Worm (Caenorhabditis elegans) whole organism, L1 larva: ENCODE data around the gene znf-706.

Experiments used
- C04F5.9 ChIP-seq: sonication (generic microtip); optimal IDR thresholded peaks from 2 replicates; lab custom pipeline; 2016; ENCODE audit warnings: missing genetic modification characterization, missing compliant biosample characterization
- F16B12.6 ChIP-seq: fragments of 150-350 bp; optimal IDR thresholded peaks from 2 replicates; lab custom pipeline; 2014; ENCODE audit warnings: missing biosample characterization, missing genetic modification characterization
- alr-1 ChIP-seq: fragments of 200-800 bp; sonication (Bioruptor generic); optimal IDR thresholded peaks from 2 replicates; lab custom pipeline; 2018; ENCODE audit warnings: borderline replicate concordance, mild to moderate bottlenecking, missing genetic modification characterization, missing compliant biosample characterization
- blmp-1 ChIP-seq: fragments of 150-350 bp; optimal IDR thresholded peaks from 2 replicates; lab custom pipeline; 2014; ENCODE audit warnings: missing biosample characterization, missing genetic modification characterization
- ceh-63 ChIP-seq: fragments of 200-800 bp; sonication (Bioruptor generic); optimal IDR thresholded peaks from 2 replicates; lab custom pipeline; 2018; ENCODE audit warnings: mild to moderate bottlenecking, missing genetic modification characterization, missing compliant biosample characterization
- ceh-8 ChIP-seq: fragments of 200-800 bp; sonication (Bioruptor generic); optimal IDR thresholded peaks from 2 replicates; lab custom pipeline; 2018; ENCODE audit warnings: mild to moderate bottlenecking, missing genetic modification characterization, moderate library complexity, missing compliant biosample characterization
- ceh-88 ChIP-seq: fragments of 200-800 bp; sonication (Bioruptor generic); IDR thresholded peaks from 2 replicates; pipeline ENCODE4 v1.3.6; 2022; ENCODE audit warnings: missing genetic modification characterization, missing compliant biosample characterization
- ceh-90 ChIP-seq: sonication (generic microtip); optimal IDR thresholded peaks from 2 replicates; lab custom pipeline; 2016; ENCODE audit warnings: missing genetic modification characterization, missing compliant biosample characterization
- ces-1 ChIP-seq: fragments of 150-350 bp; optimal IDR thresholded peaks from 2 replicates; lab custom pipeline; 2014; ENCODE audit warnings: missing biosample characterization, missing genetic modification reagents, missing genetic modification characterization
- dpl-1 ChIP-seq, 3 experiments: fragments of 150-350 bp in 2 of 3; sonication (generic microtip) in 1 of 3; optimal IDR thresholded peaks; 2 replicates each; lab custom pipeline; 2014 to 2017; ENCODE audit warnings: missing biosample characterization in 3 of 3, missing genetic modification characterization in 3 of 3, missing genetic modification reagents in 3 of 3
- dsc-1 ChIP-seq: sonication (generic microtip); optimal IDR thresholded peaks from 2 replicates; lab custom pipeline; 2016; ENCODE audit warnings: mild to moderate bottlenecking, missing genetic modification characterization, missing compliant biosample characterization
- efl-3 ChIP-seq: fragments of 200-800 bp; sonication (Bioruptor generic); optimal IDR thresholded peaks from 2 replicates; lab custom pipeline; 2018; ENCODE audit warnings: mild to moderate bottlenecking, missing genetic modification characterization, missing compliant biosample characterization
- egl-13 ChIP-seq: sonication (generic microtip); optimal IDR thresholded peaks from 2 replicates; lab custom pipeline; 2016; ENCODE audit warnings: missing genotype, missing genetic modification reagents, missing genetic modification characterization, missing compliant biosample characterization
- egl-27 ChIP-seq, 2 experiments: fragments of 150-350 bp in 1 of 2; sonication (generic microtip); optimal IDR thresholded peaks; 3 replicates each; lab custom pipeline; 2017 to 2018; ENCODE audit warnings: missing biosample characterization in 2 of 2, missing genetic modification characterization in 2 of 2, missing genetic modification reagents in 2 of 2
- elt-2 ChIP-seq: sonication (generic microtip); optimal IDR thresholded peaks from 2 replicates; lab custom pipeline; 2016; ENCODE audit warnings: missing genetic modification characterization, mild to moderate bottlenecking, inconsistent platforms, missing compliant biosample characterization, missing genetic modification reagents
- fkh-10 ChIP-seq: sonication (generic microtip); optimal IDR thresholded peaks from 2 replicates; lab custom pipeline; 2017; ENCODE audit warnings: missing biosample characterization, missing genetic modification reagents, missing genetic modification characterization
- fkh-4 ChIP-seq: sonication (generic microtip); optimal IDR thresholded peaks from 2 replicates; lab custom pipeline; 2016; ENCODE audit warnings: missing compliant biosample characterization, missing genetic modification characterization, borderline replicate concordance
- fos-1 ChIP-seq: fragments of 150-350 bp; optimal IDR thresholded peaks from 2 replicates; lab custom pipeline; 2014; ENCODE audit warnings: missing biosample characterization, missing genetic modification characterization
- grh-1 ChIP-seq: fragments of 200-800 bp; sonication (Bioruptor generic); IDR thresholded peaks from 2 replicates; pipeline ENCODE4 v1.3.6; 2022; ENCODE audit warnings: missing genetic modification reagents, missing genetic modification characterization, missing compliant biosample characterization
- hlh-4 ChIP-seq: sonication (generic microtip); optimal IDR thresholded peaks from 2 replicates; lab custom pipeline; 2016; ENCODE audit warnings: mild to moderate bottlenecking, missing genetic modification characterization, missing compliant biosample characterization
- jun-1 ChIP-seq: fragments of 150-350 bp; optimal IDR thresholded peaks from 2 replicates; lab custom pipeline; 2014; ENCODE audit warnings: missing biosample characterization, missing genetic modification reagents, missing genetic modification characterization
- lin-14 ChIP-seq: fragments of 200-800 bp; sonication (Bioruptor generic); optimal IDR thresholded peaks from 2 replicates; lab custom pipeline; 2018; ENCODE audit warnings: mild to moderate bottlenecking, missing genetic modification characterization, moderate library complexity, missing compliant biosample characterization
- lin-15B ChIP-seq: fragments of 150-350 bp; sonication (generic microtip); optimal IDR thresholded peaks from 3 replicates; lab custom pipeline; 2014; ENCODE audit warnings: missing biosample characterization, missing genetic modification characterization
- lin-35 ChIP-seq, 2 experiments: fragments of 150-350 bp; optimal IDR thresholded peaks; 2 replicates each; lab custom pipeline; 2014; ENCODE audit warnings: missing biosample characterization in 2 of 2, missing genetic modification characterization in 2 of 2, missing genetic modification reagents in 2 of 2
- lir-3 ChIP-seq: sonication (generic microtip); optimal IDR thresholded peaks from 2 replicates; lab custom pipeline; 2016; ENCODE audit warnings: mild to moderate bottlenecking, missing genetic modification characterization, moderate library complexity, missing compliant biosample characterization; ENCODE audit not compliant: poor library complexity
- mef-2 ChIP-seq: fragments of 150-350 bp; optimal IDR thresholded peaks from 2 replicates; lab custom pipeline; 2014; ENCODE audit warnings: missing biosample characterization, missing genetic modification characterization
- mep-1 ChIP-seq: fragments of 150-350 bp; optimal IDR thresholded peaks from 2 replicates; lab custom pipeline; 2014; ENCODE audit warnings: missing biosample characterization, missing genetic modification characterization
- nhr-19 ChIP-seq: fragments of 200-800 bp; sonication (Bioruptor generic); conservative IDR thresholded peaks from 2 replicates; pipeline ENCODE4 v1.3.6; 2022; ENCODE audit warnings: missing genetic modification characterization, missing compliant biosample characterization
- nhr-20 ChIP-seq: sonication (generic microtip); optimal IDR thresholded peaks from 2 replicates; lab custom pipeline; 2016; ENCODE audit warnings: mild to moderate bottlenecking, missing genetic modification characterization, missing compliant biosample characterization
- nhr-237 ChIP-seq: fragments of 150-350 bp; optimal IDR thresholded peaks from 2 replicates; lab custom pipeline; 2014; ENCODE audit warnings: missing biosample characterization, missing genetic modification characterization
- nhr-28 ChIP-seq: fragments of 150-350 bp; optimal IDR thresholded peaks from 2 replicates; lab custom pipeline; 2014; ENCODE audit warnings: missing biosample characterization, missing genetic modification characterization
- nhr-47 ChIP-seq: sonication (generic microtip); optimal IDR thresholded peaks from 2 replicates; lab custom pipeline; 2016; ENCODE audit warnings: mild to moderate bottlenecking, missing genetic modification characterization, moderate library complexity, missing compliant biosample characterization
- nhr-71 ChIP-seq: sonication (generic microtip); optimal IDR thresholded peaks from 2 replicates; lab custom pipeline; 2016; ENCODE audit warnings: mild to moderate bottlenecking, missing genetic modification characterization, moderate library complexity, missing compliant biosample characterization
- nhr-77 ChIP-seq: fragments of 150-350 bp; optimal IDR thresholded peaks from 2 replicates; lab custom pipeline; 2014; ENCODE audit warnings: missing biosample characterization, missing genetic modification characterization
- rnt-1 ChIP-seq: sonication (generic microtip); optimal IDR thresholded peaks from 2 replicates; lab custom pipeline; 2016; ENCODE audit warnings: mild to moderate bottlenecking, missing genetic modification characterization, moderate library complexity, missing compliant biosample characterization
- skn-1 ChIP-seq: fragments of 150-350 bp; optimal IDR thresholded peaks from 2 replicates; lab custom pipeline; 2014; ENCODE audit warnings: missing biosample characterization, missing genetic modification characterization
- snpc-4 ChIP-seq: fragments of 150-350 bp; optimal IDR thresholded peaks from 2 replicates; lab custom pipeline; 2014; ENCODE audit warnings: missing biosample characterization, missing genetic modification characterization
- snu-23 ChIP-seq: sonication (generic microtip); optimal IDR thresholded peaks from 2 replicates; lab custom pipeline; 2016; ENCODE audit warnings: missing genetic modification characterization, missing compliant biosample characterization
- swsn-7 ChIP-seq: sonication (generic microtip); optimal IDR thresholded peaks from 2 replicates; lab custom pipeline; 2016; ENCODE audit warnings: missing genetic modification characterization, missing compliant biosample characterization
- tbx-2 ChIP-seq: sonication (generic microtip); optimal IDR thresholded peaks from 2 replicates; lab custom pipeline; 2016; ENCODE audit warnings: missing genetic modification characterization, missing compliant biosample characterization
- tlp-1 ChIP-seq: fragments of 150-350 bp; optimal IDR thresholded peaks from 2 replicates; lab custom pipeline; 2014; ENCODE audit warnings: missing biosample characterization, missing genetic modification characterization
- unc-30 ChIP-seq: sonication (generic microtip); optimal IDR thresholded peaks from 2 replicates; lab custom pipeline; 2017; ENCODE audit warnings: missing biosample characterization, missing genetic modification characterization
- unc-62 ChIP-seq: fragments of 150-350 bp; optimal IDR thresholded peaks from 2 replicates; lab custom pipeline; 2014; ENCODE audit warnings: missing biosample characterization, missing genetic modification reagents, missing genetic modification characterization
- unc-98 ChIP-seq: fragments of 200-800 bp; sonication (Bioruptor generic); IDR thresholded peaks from 2 replicates; pipeline ENCODE4 v1.3.6; 2022; ENCODE audit warnings: missing genetic modification characterization, missing compliant biosample characterization
- vab-15 ChIP-seq: sonication (generic microtip); optimal IDR thresholded peaks from 2 replicates; lab custom pipeline; 2017; ENCODE audit warnings: missing genotype, mild to moderate bottlenecking, missing genetic modification characterization, missing compliant biosample characterization
- xbp-1 ChIP-seq: sonication (generic microtip); optimal IDR thresholded peaks from 2 replicates; lab custom pipeline; 2016; ENCODE audit warnings: missing genetic modification characterization, missing compliant biosample characterization
- ztf-11 ChIP-seq, 2 experiments: sonication (generic microtip); optimal IDR thresholded peaks; 2 replicates each; lab custom pipeline; 2016 to 2017; ENCODE audit warnings: missing genetic modification characterization in 2 of 2, missing biosample characterization in 1 of 2, missing compliant biosample characterization in 1 of 2

The znf-706 gene

ce11 chrIV:9114078-9114477, 18.0 kb upstream of the znf-706 start:
- TF ChIP-seq skn-1 (tag; lab: Kevin White, UChicago) (no peak), lin-15B (tag; lab: Kevin White, UChicago) (no peak), C04F5.9 (no peak), swsn-7 (no peak), dpl-1 (GFP tag; optimal IDR thresholded peaks at IDR 0.05; lab: Kevin White, UChicago) (no peak), F16B12.6 (no peak), ceh-63 (GFP tag; lab: Kevin White, UChicago) (no peak), mep-1 (tag; lab: Kevin White, UChicago) (no peak), grh-1 (GFP tag; lab: Robert Waterston, UW) (no peak), xbp-1 (tag; lab: Kevin White, UChicago) (no peak)

- TF ChIP-seq nhr-71 (tag; lab: Kevin White, UChicago) (no peak), snu-23 (GFP tag; lab: Kevin White, UChicago) (no peak), nhr-47 (tag; lab: Kevin White, UChicago) (no peak), jun-1 (peak; percentile 29), nhr-19 (GFP tag; lab: Robert Waterston, UW) (no peak), fkh-10 (GFP tag; lab: Kevin White, UChicago) (no peak), ceh-8 (GFP tag; lab: Kevin White, UChicago) (no peak), lir-3 (tag; lab: Kevin White, UChicago) (no peak), elt-2 (tag; lab: Kevin White, UChicago) (peak; percentile 62), blmp-1 (tag; lab: Kevin White, UChicago) (peak; percentile 95), tlp-1 (tag; lab: Kevin White, UChicago) (no peak), lin-35 (GFP tag; optimal IDR thresholded peaks at IDR 0.05; lab: Kevin White, UChicago) (no peak), egl-13 (tag; lab: Kevin White, UChicago) (no peak), ztf-11 (tag; optimal IDR thresholded peaks at IDR 0.05; lab: Kevin White, UChicago) (no peak), lin-14 (GFP tag; lab: Kevin White, UChicago) (no peak), snpc-4 (tag; lab: Kevin White, UChicago) (no peak), dsc-1 (tag; lab: Kevin White, UChicago) (no peak), ceh-90 (tag; lab: Kevin White, UChicago) (no peak)
Measured at ce11 chrIV:9112019-9112418, 16.0 kb upstream of the znf-706 start.

- no peak for TF ChIP-seq alr-1 (tag; lab: Kevin White, UChicago)
Measured at ce11 chrIV:9108631-9109030, 12.6 kb upstream of the znf-706 start, which contains the start of gene aly-1. Gene aly-1 (plus strand): TSS chrIV:9108931.

- TF ChIP-seq fos-1 (no peak), elt-2 (tag; lab: Kevin White, UChicago) (no peak), lin-35 (GFP tag; optimal IDR thresholded peaks at IDR 0.05; lab: Kevin White, UChicago) (peak; percentile 43 to 66), fkh-4 (no peak), snu-23 (GFP tag; lab: Kevin White, UChicago) (peak; percentile 48), unc-30 (tag; lab: Kevin White, UChicago) (no peak), blmp-1 (tag; lab: Kevin White, UChicago) (peak; percentile 57), tbx-2 (tag; lab: Kevin White, UChicago) (no peak), unc-98 (GFP tag; lab: Robert Waterston, UW) (no peak), ceh-88 (GFP tag; lab: Robert Waterston, UW) (no peak), F16B12.6 (peak; percentile 17), nhr-71 (tag; lab: Kevin White, UChicago) (peak; percentile 49), vab-15 (tag; lab: Kevin White, UChicago) (no peak), nhr-77 (peak; percentile 39), egl-27 (tag; optimal IDR thresholded peaks at IDR 0.05; lab: Kevin White, UChicago) (no peak), hlh-4 (no peak), ces-1 (GFP tag; lab: Kevin White, UChicago) (no peak), unc-62 (GFP tag; lab: Kevin White, UChicago) (no peak), mef-2 (tag; lab: Kevin White, UChicago) (no peak), nhr-20 (tag; lab: Kevin White, UChicago) (peak; percentile 5), nhr-237 (no peak), efl-3 (GFP tag; lab: Kevin White, UChicago) (no peak), nhr-28 (tag; lab: Kevin White, UChicago) (no peak), rnt-1 (peak; percentile 13), mep-1 (tag; lab: Kevin White, UChicago) (peak; percentile 65), xbp-1 (tag; lab: Kevin White, UChicago) (peak; percentile 26)
Measured at ce11 chrIV:9107464-9107863, 11.4 kb upstream of the znf-706 start.
